Fruit fly (Drosophila melanogaster) whole organism, embryonic: Measurements from ENCODE around the gene CG15196.

Experiments used
- Adf1 ChIP-seq: fragments of 200-800 bp; sonication (Bioruptor generic); IDR thresholded peaks from 2 replicates; pipeline ENCODE4 v1.3.6; 2022; ENCODE audit warnings: missing biosample characterization, missing genetic modification characterization
- Asciz ChIP-seq: fragments of 200-800 bp; sonication (Bioruptor generic); optimal IDR thresholded peaks from 2 replicates; lab custom pipeline; 2017; ENCODE audit warnings: missing biosample characterization, mild to moderate bottlenecking, missing genetic modification characterization, missing genetic modification reagents
- Atf6 ChIP-seq: fragments of 200-800 bp; sonication (Bioruptor generic); IDR thresholded peaks from 2 replicates; pipeline ENCODE4 v1.3.6; 2022; ENCODE audit warnings: missing biosample characterization, missing genetic modification characterization
- BEAF-32 ChIP-seq: fragments of 200-800 bp; sonication (Bioruptor generic); optimal IDR thresholded peaks from 3 replicates; lab custom pipeline; 2017; ENCODE audit warnings: missing biosample characterization, missing genetic modification characterization, mild to moderate bottlenecking, moderate library complexity, missing genetic modification reagents
- Bdp1 ChIP-seq: fragments of 200-800 bp; sonication (Bioruptor generic); optimal IDR thresholded peaks from 3 replicates; lab custom pipeline; 2016; ENCODE audit warnings: missing biosample characterization, missing genetic modification characterization
- CG11093 ChIP-seq: fragments of 200-800 bp; sonication (Bioruptor generic); IDR thresholded peaks from 3 replicates; pipeline ENCODE4 v1.3.6; 2022; ENCODE audit warnings: missing biosample characterization, missing genetic modification characterization
- CG11696 ChIP-seq: fragments of 200-800 bp; sonication (Bioruptor generic); IDR thresholded peaks from 2 replicates; pipeline ENCODE4 v1.3.6; 2022; ENCODE audit warnings: missing biosample characterization, missing genetic modification characterization
- CG14441 ChIP-seq: fragments of 200-800 bp; sonication (Bioruptor generic); IDR thresholded peaks from 2 replicates; pipeline ENCODE4 v1.3.6; 2022; ENCODE audit warnings: missing biosample characterization, missing genetic modification characterization
- CG14667 ChIP-seq: fragments of 200-800 bp; sonication (Bioruptor generic); IDR thresholded peaks from 2 replicates; pipeline ENCODE4 v1.3.6; 2022; ENCODE audit warnings: missing biosample characterization, missing genetic modification characterization
- CG16815 ChIP-seq: fragments of 200-800 bp; sonication (Bioruptor generic); optimal IDR thresholded peaks from 3 replicates; lab custom pipeline; 2017; ENCODE audit warnings: missing biosample characterization, mild to moderate bottlenecking, missing genetic modification characterization
- CG16863 ChIP-seq: fragments of 200-800 bp; sonication (Bioruptor generic); optimal IDR thresholded peaks from 3 replicates; lab custom pipeline; 2016; ENCODE audit warnings: missing biosample characterization, missing genetic modification characterization
- CG1832 ChIP-seq: fragments of 200-800 bp; sonication (Bioruptor generic); optimal IDR thresholded peaks from 2 replicates; lab custom pipeline; 2017; ENCODE audit warnings: missing biosample characterization, mild to moderate bottlenecking, missing genetic modification characterization, inconsistent platforms
- CG18619 ChIP-seq: fragments of 200-800 bp; sonication (Bioruptor generic); optimal IDR thresholded peaks from 3 replicates; lab custom pipeline; 2017; ENCODE audit warnings: missing biosample characterization, mild to moderate bottlenecking, missing genetic modification characterization
- CG18764 ChIP-seq: fragments of 200-800 bp; sonication (Bioruptor generic); optimal IDR thresholded peaks from 3 replicates; lab custom pipeline; 2016; ENCODE audit warnings: missing biosample characterization, missing genetic modification characterization
- CG2678 ChIP-seq: fragments of 200-800 bp; sonication (Bioruptor generic); optimal IDR thresholded peaks from 3 replicates; lab custom pipeline; 2019; ENCODE audit warnings: missing biosample characterization, mild to moderate bottlenecking, missing genetic modification characterization, moderate library complexity
- CG3163 ChIP-seq: fragments of 200-800 bp; sonication (Bioruptor generic); optimal IDR thresholded peaks from 3 replicates; lab custom pipeline; 2016; ENCODE audit warnings: missing biosample characterization, missing genetic modification characterization
- CG4707 ChIP-seq: fragments of 200-800 bp; sonication (Bioruptor generic); optimal IDR thresholded peaks from 2 replicates; lab custom pipeline; 2018; ENCODE audit warnings: missing biosample characterization, mild to moderate bottlenecking, missing genetic modification characterization, moderate library complexity
- CG6175 ChIP-seq: fragments of 200-800 bp; sonication (Bioruptor generic); IDR thresholded peaks from 3 replicates; pipeline ENCODE4 v1.3.6; 2022; ENCODE audit warnings: missing biosample characterization, missing genetic modification characterization
- CG7786 ChIP-seq: fragments of 200-800 bp; sonication (Bioruptor generic); optimal IDR thresholded peaks from 2 replicates; lab custom pipeline; 2016; ENCODE audit warnings: missing biosample characterization, missing genetic modification characterization
- CG7839 ChIP-seq: fragments of 200-800 bp; sonication (Bioruptor generic); optimal IDR thresholded peaks from 3 replicates; lab custom pipeline; 2018; ENCODE audit warnings: missing biosample characterization, mild to moderate bottlenecking, missing genetic modification characterization, moderate library complexity
- CG8924 ChIP-seq: fragments of 200-800 bp; optimal IDR thresholded peaks from 3 replicates; lab custom pipeline; 2019; ENCODE audit warnings: missing biosample characterization, mild to moderate bottlenecking, missing genetic modification characterization, moderate library complexity
- CG9609 ChIP-seq: fragments of 200-800 bp; sonication (Bioruptor generic); optimal IDR thresholded peaks from 3 replicates; lab custom pipeline; 2016; ENCODE audit warnings: missing biosample characterization, missing genetic modification characterization
- CG9727 ChIP-seq: fragments of 200-800 bp; sonication (Bioruptor generic); optimal IDR thresholded peaks from 3 replicates; lab custom pipeline; 2017; ENCODE audit warnings: missing biosample characterization, mild to moderate bottlenecking, missing genetic modification characterization
- CHES-1-like ChIP-seq: fragments of 200-800 bp; sonication (Bioruptor generic); optimal IDR thresholded peaks from 2 replicates; lab custom pipeline; 2016; ENCODE audit warnings: missing biosample characterization, missing genetic modification characterization
- Dek ChIP-seq: fragments of 200-800 bp; sonication (Bioruptor generic); optimal IDR thresholded peaks from 3 replicates; lab custom pipeline; 2019; ENCODE audit warnings: missing biosample characterization, mild to moderate bottlenecking, missing genetic modification characterization, moderate library complexity
- Doc2 ChIP-seq: fragments of 200-800 bp; sonication (Bioruptor generic); IDR thresholded peaks from 2 replicates; pipeline ENCODE4 v1.3.6; 2022; ENCODE audit warnings: missing biosample characterization, missing genetic modification characterization
- Hr78 ChIP-seq, 2 experiments: fragments of 200-800 bp in 1 of 2; fragments of >200 bp in 1 of 2; sonication (Bioruptor generic) in 1 of 2; optimal IDR thresholded peaks; 2 replicates each; lab custom pipeline; 2017 to 2019; ENCODE audit warnings: missing biosample characterization in 2 of 2, missing genetic modification characterization in 2 of 2, mild to moderate bottlenecking in 1 of 2, moderate library complexity in 1 of 2
- Kr ChIP-seq: fragments of 200-800 bp; sonication (Bioruptor generic); optimal IDR thresholded peaks from 2 replicates; lab custom pipeline; 2017; ENCODE audit warnings: missing biosample characterization, mild to moderate bottlenecking, missing genetic modification characterization
- Poxn ChIP-seq: fragments of 200-800 bp; sonication (Bioruptor generic); IDR thresholded peaks from 2 replicates; pipeline ENCODE4 v1.3.6; 2022; ENCODE audit warnings: missing biosample characterization, missing genetic modification characterization
- Sry-β ChIP-seq: fragments of 200-800 bp; sonication (Bioruptor generic); optimal IDR thresholded peaks from 2 replicates; lab custom pipeline; 2018; ENCODE audit warnings: missing biosample characterization, mild to moderate bottlenecking, missing genetic modification characterization, moderate library complexity
- Usf ChIP-seq: fragments of 200-800 bp; sonication (Bioruptor generic); optimal IDR thresholded peaks from 2 replicates; lab custom pipeline; 2017; ENCODE audit warnings: missing genotype, missing biosample characterization, missing genetic modification characterization
- Vsx1 ChIP-seq: fragments of 200-800 bp; sonication (Bioruptor generic); optimal IDR thresholded peaks from 2 replicates; lab custom pipeline; 2017; ENCODE audit warnings: missing biosample characterization, mild to moderate bottlenecking, missing genetic modification characterization, missing genetic modification reagents
- ap ChIP-seq: fragments of 200-800 bp; sonication (Bioruptor generic); IDR thresholded peaks from 2 replicates; pipeline ENCODE4 v1.3.6; 2022; ENCODE audit warnings: missing biosample characterization, missing genetic modification characterization
- bbx ChIP-seq: fragments of 200-800 bp; sonication (Bioruptor generic); IDR thresholded peaks from 2 replicates; pipeline ENCODE4 v1.3.6; 2022; ENCODE audit warnings: missing biosample characterization, missing genetic modification characterization; ENCODE audit not compliant: partially characterized antibody
- cato ChIP-seq: fragments of 200-800 bp; sonication (Bioruptor generic); optimal IDR thresholded peaks from 2 replicates; lab custom pipeline; 2016; ENCODE audit warnings: missing biosample characterization, missing genetic modification characterization, borderline replicate concordance
- da ChIP-seq: fragments of 200-800 bp; sonication (Bioruptor generic); optimal IDR thresholded peaks from 2 replicates; lab custom pipeline; 2016; ENCODE audit warnings: missing biosample characterization, missing genetic modification characterization
- dimm ChIP-seq: fragments of 200-800 bp; sonication (Bioruptor generic); IDR thresholded peaks from 2 replicates; pipeline ENCODE4 v1.3.6; 2022; ENCODE audit warnings: missing biosample characterization, missing genetic modification characterization
- dmrt11E ChIP-seq: fragments of 200-800 bp; sonication (Bioruptor generic); optimal IDR thresholded peaks from 3 replicates; lab custom pipeline; 2018; ENCODE audit warnings: missing biosample characterization, mild to moderate bottlenecking, missing genetic modification characterization, moderate library complexity
- gfzf ChIP-seq: fragments of 200-800 bp; sonication (Bioruptor generic); optimal IDR thresholded peaks from 2 replicates; lab custom pipeline; 2016; ENCODE audit warnings: missing biosample characterization, mild to moderate bottlenecking, missing genetic modification characterization, moderate library complexity
- hb ChIP-seq: fragments of 200-800 bp; sonication (Bioruptor generic); IDR thresholded peaks from 3 replicates; pipeline ENCODE4 v1.3.6; 2022; ENCODE audit warnings: missing biosample characterization, missing genetic modification characterization; ENCODE audit not compliant: partially characterized antibody
- klu ChIP-seq: fragments of 200-800 bp; sonication (Bioruptor generic); IDR thresholded peaks from 2 replicates; pipeline ENCODE4 v1.3.6; 2022; ENCODE audit warnings: missing biosample characterization, missing genetic modification characterization
- odd ChIP-seq: fragments of 200-800 bp; sonication (Bioruptor generic); optimal IDR thresholded peaks from 2 replicates; lab custom pipeline; 2017; ENCODE audit warnings: missing biosample characterization, mild to moderate bottlenecking, missing genetic modification characterization
- ranshi ChIP-seq: fragments of 200-800 bp; sonication (Bioruptor generic); IDR thresholded peaks from 2 replicates; pipeline ENCODE4 v1.3.6; 2022; ENCODE audit warnings: missing biosample characterization, missing genetic modification characterization
- sim ChIP-seq: fragments of 200-800 bp; sonication (Bioruptor generic); IDR thresholded peaks from 2 replicates; pipeline ENCODE4 v1.3.6; 2022; ENCODE audit warnings: missing biosample characterization, missing genetic modification characterization
- sna ChIP-seq: fragments of 200-800 bp; sonication (Bioruptor generic); IDR thresholded peaks from 2 replicates; pipeline ENCODE4 v1.3.6; 2022; ENCODE audit warnings: missing biosample characterization, missing genetic modification characterization; ENCODE audit not compliant: partially characterized antibody
- sug ChIP-seq: fragments of 200-800 bp; optimal IDR thresholded peaks from 2 replicates; lab custom pipeline; 2019; ENCODE audit warnings: missing biosample characterization, mild to moderate bottlenecking, missing genetic modification characterization, moderate library complexity
- wdn ChIP-seq: fragments of 200-800 bp; sonication (Bioruptor generic); IDR thresholded peaks from 2 replicates; pipeline ENCODE4 v1.3.6; 2022; ENCODE audit warnings: missing biosample characterization, missing genetic modification characterization
- wor ChIP-seq: fragments of 200-800 bp; sonication (Bioruptor generic); IDR thresholded peaks from 2 replicates; pipeline ENCODE4 v1.3.6; 2022; ENCODE audit warnings: missing biosample characterization, missing genetic modification characterization

Gene CG15196

dm6 chrX:11390625-11391363 is 19.0 kb upstream of the CG15196 start (continued):
- no peak for TF ChIP-seq bbx (GFP tag; lab: Robert Waterston, UW)
- TF ChIP-seq sug = peak; percentile 58
- TF ChIP-seq wdn (GFP tag; lab: Robert Waterston, UW) = peak; percentile 80
- peak; percentile 81 for TF ChIP-seq CHES-1-like (GFP tag; lab: Kevin White, UChicago)
- peak; percentile 46 for TF ChIP-seq Vsx1 (GFP tag; lab: Kevin White, UChicago)
- no peak for TF ChIP-seq sna
- peak; percentile 79 for TF ChIP-seq CG11696 (GFP tag; lab: Robert Waterston, UW)
- TF ChIP-seq CG11093 (GFP tag; lab: Robert Waterston, UW) = peak; percentile 70
- peak; percentile 50 for TF ChIP-seq Dek (tag; lab: Kevin White, UChicago)
- no peak for TF ChIP-seq wor (GFP tag; lab: Robert Waterston, UW)
- TF ChIP-seq Kr = no peak
- peak; percentile 85 for TF ChIP-seq CG7839 (tag; lab: Kevin White, UChicago)
- TF ChIP-seq ranshi (GFP tag; lab: Robert Waterston, UW) = peak; percentile 90
- TF ChIP-seq CG1832 (GFP tag; lab: Kevin White, UChicago) = no peak
- peak; percentile 71 for TF ChIP-seq Asciz (GFP tag; lab: Kevin White, UChicago)
- TF ChIP-seq CG8924 (tag; lab: Kevin White, UChicago) = peak; percentile 70
- peak; percentile 56; the same call in 1 of the 2 replicates for TF ChIP-seq Adf1 (GFP tag; lab: Robert Waterston, UW)
- TF ChIP-seq cato (GFP tag; lab: Kevin White, UChicago) = peak; percentile 44

dm6 chrX:11391364-11391915 is 18.3 kb upstream of the CG15196 start:
- TF ChIP-seq CG3163 (GFP tag; lab: Kevin White, UChicago) (no peak), CG16863 (GFP tag; lab: Kevin White, UChicago) (no peak), Hr78 (GFP tag; optimal IDR thresholded peaks at IDR 0.05; lab: Kevin White, UChicago) (no peak), Bdp1 (no peak), Sry-β (GFP tag; lab: Kevin White, UChicago) (no peak), CG16815 (GFP tag; lab: Kevin White, UChicago) (no peak), Poxn (GFP tag; lab: Robert Waterston, UW) (no peak; the same call in 1 of the 2 replicates), gfzf (GFP tag; lab: Kevin White, UChicago) (no peak), CG14441 (GFP tag; lab: Robert Waterston, UW) (peak; percentile 78), Atf6 (GFP tag; lab: Robert Waterston, UW) (peak; percentile 34; the same call in 1 of the 2 replicates), Usf (GFP tag; lab: Kevin White, UChicago) (no peak), hb (no peak), CG18619 (GFP tag; lab: Kevin White, UChicago) (no peak), CG9609 (peak; percentile 47), CG7786 (GFP tag; lab: Kevin White, UChicago) (peak; percentile 16), CG18764 (no peak), klu (peak; percentile 18; the same call in 1 of the 2 replicates), CG4707 (GFP tag; lab: Kevin White, UChicago) (no peak), da (no peak), wor (GFP tag; lab: Robert Waterston, UW) (peak; percentile 35; the same call in 1 of the 2 replicates), CG14667 (peak; percentile 29; the same call in 1 of the 2 replicates), sim (GFP tag; lab: Robert Waterston, UW) (no peak), BEAF-32 (GFP tag; lab: Kevin White, UChicago) (no peak), CG6175 (GFP tag; lab: Robert Waterston, UW) (no peak), dmrt11E (tag; lab: Kevin White, UChicago) (no peak), odd (GFP tag; lab: Kevin White, UChicago) (no peak), Doc2 (no peak), ap (GFP tag; lab: Robert Waterston, UW) (0 out of 2 replicates have a peak, but pooled peaks have one; percentile 43), dimm (GFP tag; lab: Robert Waterston, UW) (no peak), CG2678 (tag; lab: Kevin White, UChicago) (peak; percentile 59), CG9727 (no peak)
